Worm (Caenorhabditis elegans): ENCODE data around the gene lis-1.

ce11 chrIII:13411202-13411601 lies 34.7 kb upstream of the lis-1 start:
- TF ChIP-seq xnd-1 (tag; optimal IDR thresholded peaks at IDR 0.05) (no peak), tbx-9 (tag; optimal IDR thresholded peaks at IDR 0.05; ENCODE audit: borderline replicate concordance) (no peak), C17E4.6 (GFP tag; IDR thresholded peaks at IDR 0.05) (no peak), Y67H2A.10 (GFP tag; conservative IDR thresholded peaks at IDR 0.05) (no peak), F23B12.7 (tag; optimal IDR thresholded peaks at IDR 0.05; ENCODE audit: insufficient read depth) (peak; percentile 22), unc-130 (GFP tag; optimal IDR thresholded peaks at IDR 0.05) (no peak), atf-7 (tag; optimal IDR thresholded peaks at IDR 0.05) (no peak), pha-4 (tag; optimal IDR thresholded peaks at IDR 0.05) (no peak)
